Worm (Caenorhabditis elegans) whole organism, L3 larva: ENCODE measurements around the gene hsp-3.

Experiments
- ZK546.5 ChIP-seq: sonication (generic microtip); optimal IDR thresholded peaks from 2 replicates; lab custom pipeline; 2017; ENCODE audit warnings: missing biosample characterization, missing genetic modification characterization
- aly-2 ChIP-seq: fragments of 150-350 bp; optimal IDR thresholded peaks from 2 replicates; lab custom pipeline; 2014; ENCODE audit warnings: missing biosample characterization, missing genetic modification characterization
- ceh-16 ChIP-seq: sonication (generic microtip); optimal IDR thresholded peaks from 2 replicates; lab custom pipeline; 2017; ENCODE audit warnings: missing biosample characterization, missing genetic modification characterization
- ceh-28 ChIP-seq: fragments of 150-350 bp; optimal IDR thresholded peaks from 2 replicates; lab custom pipeline; 2014; ENCODE audit warnings: missing biosample characterization, missing genetic modification reagents, missing genetic modification characterization
- ceh-82 ChIP-seq: fragments of 150-350 bp; optimal IDR thresholded peaks from 2 replicates; lab custom pipeline; 2014; ENCODE audit warnings: missing biosample characterization, missing genetic modification characterization
- ceh-9 ChIP-seq: sonication (generic microtip); optimal IDR thresholded peaks from 2 replicates; lab custom pipeline; 2018; ENCODE audit warnings: missing biosample characterization, missing genetic modification characterization
- daf-12 ChIP-seq: fragments of 150-350 bp; optimal IDR thresholded peaks from 2 replicates; lab custom pipeline; 2014; ENCODE audit warnings: missing biosample characterization, missing genetic modification reagents, missing genetic modification characterization
- egl-27 ChIP-seq: sonication (generic microtip); optimal IDR thresholded peaks from 4 replicates; lab custom pipeline; 2017; ENCODE audit warnings: missing biosample characterization, missing genetic modification reagents, missing genetic modification characterization
- egl-5 ChIP-seq: fragments of 150-350 bp; optimal IDR thresholded peaks from 2 replicates; lab custom pipeline; 2017; ENCODE audit warnings: missing biosample characterization, missing genetic modification reagents, missing genetic modification characterization, inconsistent platforms
- elt-1 ChIP-seq: fragments of 150-350 bp; optimal IDR thresholded peaks from 2 replicates; lab custom pipeline; 2014; ENCODE audit warnings: missing biosample characterization, missing genetic modification characterization
- elt-2 ChIP-seq: sonication (generic microtip); optimal IDR thresholded peaks from 2 replicates; lab custom pipeline; 2016; ENCODE audit warnings: missing genetic modification reagents, mild to moderate bottlenecking, missing genetic modification characterization, missing compliant biosample characterization
- elt-3 ChIP-seq, 3 experiments: fragments of 150-350 bp in 1 of 3; sonication (generic microtip) in 2 of 3; optimal IDR thresholded peaks; 2 replicates in 2 of 3; 4 replicates in 1 of 3; lab custom pipeline; 2014 to 2017; ENCODE audit warnings: missing biosample characterization in 3 of 3, missing genetic modification characterization in 3 of 3
- eor-1 ChIP-seq, 2 experiments: fragments of 150-350 bp; optimal IDR thresholded peaks; 2 replicates each; lab custom pipeline; 2014 to 2018; ENCODE audit warnings: missing biosample characterization in 2 of 2, missing genetic modification characterization in 2 of 2
- fkh-10 ChIP-seq: sonication (generic microtip); optimal IDR thresholded peaks from 2 replicates; lab custom pipeline; 2017; ENCODE audit warnings: missing biosample characterization, missing genetic modification reagents, missing genetic modification characterization
- fkh-2 ChIP-seq: fragments of 150-350 bp; optimal IDR thresholded peaks from 2 replicates; lab custom pipeline; 2014; ENCODE audit warnings: missing biosample characterization, missing genetic modification reagents, missing genetic modification characterization
- fos-1 ChIP-seq: fragments of 150-350 bp; optimal IDR thresholded peaks from 2 replicates; lab custom pipeline; 2014; ENCODE audit warnings: missing biosample characterization, missing genetic modification characterization
- hmg-11 ChIP-seq: sonication (generic microtip); optimal IDR thresholded peaks from 2 replicates; lab custom pipeline; 2016; ENCODE audit warnings: missing genetic modification characterization, missing compliant biosample characterization
- jun-1 ChIP-seq: fragments of 150-350 bp; optimal IDR thresholded peaks from 2 replicates; lab custom pipeline; 2014; ENCODE audit warnings: missing biosample characterization, missing genetic modification reagents, missing genetic modification characterization
- lin-39 ChIP-seq: fragments of 150-350 bp; optimal IDR thresholded peaks from 2 replicates; lab custom pipeline; 2018; ENCODE audit warnings: missing biosample characterization, missing genetic modification reagents, missing genetic modification characterization
- lsy-12 ChIP-seq: sonication (generic microtip); optimal IDR thresholded peaks from 2 replicates; lab custom pipeline; 2016; ENCODE audit warnings: mild to moderate bottlenecking, missing genetic modification characterization, missing compliant biosample characterization
- mdl-1 ChIP-seq: fragments of 150-350 bp; optimal IDR thresholded peaks from 2 replicates; lab custom pipeline; 2014; ENCODE audit warnings: missing biosample characterization, missing genetic modification characterization
- nfya-1 ChIP-seq: sonication (generic microtip); optimal IDR thresholded peaks from 2 replicates; lab custom pipeline; 2017; ENCODE audit warnings: missing genetic modification characterization, mild to moderate bottlenecking, missing compliant biosample characterization, antibody characterized with exemption, moderate library complexity; ENCODE audit not compliant: insufficient read depth
- nhr-11 ChIP-seq: fragments of 150-350 bp; optimal IDR thresholded peaks from 2 replicates; lab custom pipeline; 2014; ENCODE audit warnings: missing biosample characterization, missing genetic modification characterization
- nhr-23 ChIP-seq: fragments of 150-350 bp; optimal IDR thresholded peaks from 2 replicates; lab custom pipeline; 2014; ENCODE audit warnings: missing biosample characterization, missing genetic modification reagents, missing genetic modification characterization
- nhr-237 ChIP-seq: fragments of 150-350 bp; optimal IDR thresholded peaks from 2 replicates; lab custom pipeline; 2014; ENCODE audit warnings: missing biosample characterization, missing genetic modification characterization
- nhr-25 ChIP-seq: sonication (generic microtip); optimal IDR thresholded peaks from 2 replicates; lab custom pipeline; 2017; ENCODE audit warnings: missing biosample characterization, missing genetic modification characterization
- nhr-67 ChIP-seq: fragments of 150-350 bp; optimal IDR thresholded peaks from 2 replicates; lab custom pipeline; 2014; ENCODE audit warnings: missing biosample characterization, missing genetic modification characterization
- pha-4 ChIP-seq: fragments of 150-350 bp; optimal IDR thresholded peaks from 2 replicates; lab custom pipeline; 2014; ENCODE audit warnings: missing biosample characterization, missing genetic modification reagents, missing genetic modification characterization
- pqm-1 ChIP-seq: fragments of 150-350 bp; optimal IDR thresholded peaks from 2 replicates; lab custom pipeline; 2017; ENCODE audit warnings: missing biosample characterization, missing genetic modification characterization, inconsistent platforms
- sea-2 ChIP-seq: fragments of 150-350 bp; sonication (generic microtip); optimal IDR thresholded peaks from 4 replicates; lab custom pipeline; 2014; ENCODE audit warnings: missing biosample characterization, missing genetic modification reagents, missing genetic modification characterization
- skn-1 ChIP-seq: fragments of 150-350 bp; optimal IDR thresholded peaks from 2 replicates; lab custom pipeline; 2014; ENCODE audit warnings: missing biosample characterization, missing genetic modification characterization
- snpc-4 ChIP-seq: fragments of 150-350 bp; optimal IDR thresholded peaks from 2 replicates; lab custom pipeline; 2014; ENCODE audit warnings: missing biosample characterization, missing genetic modification characterization
- tbx-2 ChIP-seq: sonication (generic microtip); optimal IDR thresholded peaks from 2 replicates; lab custom pipeline; 2016; ENCODE audit warnings: mild to moderate bottlenecking, missing genetic modification characterization, missing compliant biosample characterization
- unc-62 ChIP-seq: fragments of 150-350 bp; sonication (generic microtip); optimal IDR thresholded peaks from 4 replicates; lab custom pipeline; 2014; ENCODE audit warnings: missing biosample characterization, missing genetic modification reagents, missing genetic modification characterization
- zag-1 ChIP-seq: fragments of 150-350 bp; optimal IDR thresholded peaks from 2 replicates; lab custom pipeline; 2014; ENCODE audit warnings: missing biosample characterization, missing genetic modification characterization
- ztf-11 ChIP-seq: fragments of 150-350 bp; optimal IDR thresholded peaks from 2 replicates; lab custom pipeline; 2014; ENCODE audit warnings: missing biosample characterization, missing genetic modification characterization
- ztf-4 ChIP-seq: fragments of 150-350 bp; optimal IDR thresholded peaks from 2 replicates; lab custom pipeline; 2014; ENCODE audit warnings: missing biosample characterization, missing genetic modification characterization

The hsp-3 gene

ce11 chrX:6075209-6075608, 16.7 kb downstream of the hsp-3 start, which contains the start of gene lgc-58:
lgc-58 (plus strand) TSS chrX:6075509.
- no peak for TF ChIP-seq pqm-1
- TF ChIP-seq fkh-2 (tag; lab: Kevin White, UChicago) = no peak

ce11 chrX:6066618-6067017, 25.3 kb downstream of the hsp-3 start:
- TF ChIP-seq nhr-11 (tag; lab: Kevin White, UChicago) (no peak), unc-62 (GFP tag; lab: Kevin White, UChicago) (no peak), ceh-16 (tag; lab: Kevin White, UChicago) (no peak), ceh-28 (tag; lab: Kevin White, UChicago) (no peak), fkh-2 (tag; lab: Kevin White, UChicago) (no peak), hmg-11 (tag; lab: Kevin White, UChicago) (no peak), nhr-23 (tag; lab: Kevin White, UChicago) (peak; percentile 79)
- TF ChIP-seq, all 47 proteins: peak for 1

ce11 chrX:6065936-6066452, 25.9 kb downstream of the hsp-3 start, which contains the start of gene ptr-4:
ptr-4 (minus strand) TSS chrX:6065986.
- TF ChIP-seq daf-12 (tag; lab: Kevin White, UChicago) (no peak), egl-5 (no peak), nhr-25 (tag; lab: Kevin White, UChicago) (peak; percentile 13), nhr-11 (tag; lab: Kevin White, UChicago) (no peak), zag-1 (tag; lab: Kevin White, UChicago) (no peak)

- TF ChIP-seq nhr-23 (tag; lab: Kevin White, UChicago) (peak; percentile 63), eor-1 (tag; optimal IDR thresholded peaks at IDR 0.05; lab: Kevin White, UChicago) (no peak), nhr-25 (tag; lab: Kevin White, UChicago) (peak; percentile 50)
Measured at ce11 chrX:6064385-6064784, 27.5 kb downstream of the hsp-3 start.

ce11 chrX:6059163-6059782, 32.7 kb downstream of the hsp-3 start:
- TF ChIP-seq jun-1 (tag; lab: Kevin White, UChicago) (peak; percentile 15), nhr-23 (tag; lab: Kevin White, UChicago) (no peak), elt-2 (peak; percentile 98), elt-3 (tag; optimal IDR thresholded peaks at IDR 0.05; lab: Kevin White, UChicago) (no peak), pqm-1 (peak; percentile 55), skn-1 (tag; lab: Kevin White, UChicago) (peak; percentile 2)

ce11 chrX:6057580-6058305, 34.2 kb downstream of the hsp-3 start, which contains the start of gene gln-1:
gln-1 (plus strand) TSS chrX:6058255.
- no peak for TF ChIP-seq eor-1 (tag; optimal IDR thresholded peaks at IDR 0.05; lab: Kevin White, UChicago)
- TF ChIP-seq nhr-23 (tag; lab: Kevin White, UChicago) = no peak
- TF ChIP-seq egl-27 (tag; lab: Kevin White, UChicago) = no peak
- peak; percentile 87 for TF ChIP-seq elt-2
- peak; percentile 8 for TF ChIP-seq nfya-1
- no peak for TF ChIP-seq ceh-9
- no peak for TF ChIP-seq ceh-82 (tag; lab: Kevin White, UChicago)
- TF ChIP-seq nhr-237 = no peak
- no peak for TF ChIP-seq lsy-12 (tag; lab: Kevin White, UChicago)
- no peak for TF ChIP-seq elt-1
- no peak for TF ChIP-seq sea-2 (GFP tag; lab: Kevin White, UChicago)
- no peak for TF ChIP-seq nhr-67
- no peak for TF ChIP-seq aly-2
- TF ChIP-seq ztf-11 (tag; lab: Kevin White, UChicago) = no peak
- no peak for TF ChIP-seq ztf-4
- TF ChIP-seq pqm-1 = peak; percentile 87
- TF ChIP-seq unc-62 (GFP tag; lab: Kevin White, UChicago) = no peak
- no peak for TF ChIP-seq fkh-10 (GFP tag; lab: Kevin White, UChicago)
- no peak for TF ChIP-seq lin-39 (tag; lab: Kevin White, UChicago)
- no peak for TF ChIP-seq mdl-1 (tag; lab: Kevin White, UChicago)
- TF ChIP-seq fos-1 (tag; lab: Kevin White, UChicago) = no peak
- TF ChIP-seq snpc-4 (tag; lab: Kevin White, UChicago) = no peak
- TF ChIP-seq egl-5 = no peak
- TF ChIP-seq pha-4 (tag; lab: Kevin White, UChicago) = peak; percentile 64
- TF ChIP-seq ceh-28 (tag; lab: Kevin White, UChicago) = no peak
- TF ChIP-seq nhr-11 (tag; lab: Kevin White, UChicago) = no peak
- no peak for TF ChIP-seq tbx-2 (tag; lab: Kevin White, UChicago)
- peak; percentile 47 for TF ChIP-seq jun-1 (tag; lab: Kevin White, UChicago)
- TF ChIP-seq ZK546.5 = no peak
